Fruit fly (Drosophila melanogaster) whole organism, embryonic: ENCODE measurements around the gene AP-1sigma.

ENCODE experiments used
- Ada2b ChIP-seq: fragments of 200-800 bp; sonication (Bioruptor generic); IDR thresholded peaks from 2 replicates; pipeline ENCODE4 v1.3.6; 2022; ENCODE audit warnings: missing biosample characterization, missing genetic modification characterization
- Atf6 ChIP-seq: fragments of 200-800 bp; sonication (Bioruptor generic); IDR thresholded peaks from 2 replicates; pipeline ENCODE4 v1.3.6; 2022; ENCODE audit warnings: missing biosample characterization, missing genetic modification characterization
- B-H2 ChIP-seq: fragments of 200-800 bp; sonication (Bioruptor generic); optimal IDR thresholded peaks from 2 replicates; lab custom pipeline; 2018; ENCODE audit warnings: missing biosample characterization, mild to moderate bottlenecking, missing genetic modification characterization
- Bgb ChIP-seq: fragments of 200-800 bp; sonication (Bioruptor generic); IDR thresholded peaks from 2 replicates; pipeline ENCODE4 v1.3.6; 2022; ENCODE audit warnings: missing biosample characterization, missing genetic modification characterization; ENCODE audit not compliant: partially characterized antibody
- CG11093 ChIP-seq: fragments of 200-800 bp; sonication (Bioruptor generic); IDR thresholded peaks from 3 replicates; pipeline ENCODE4 v1.3.6; 2022; ENCODE audit warnings: missing biosample characterization, missing genetic modification characterization
- CG12104 ChIP-seq: fragments of 200-800 bp; sonication (Bioruptor generic); optimal IDR thresholded peaks from 3 replicates; lab custom pipeline; 2016; ENCODE audit warnings: missing biosample characterization, missing genetic modification characterization
- CG12155 ChIP-seq: fragments of 200-800 bp; sonication (Bioruptor generic); optimal IDR thresholded peaks from 3 replicates; lab custom pipeline; 2016; ENCODE audit warnings: missing biosample characterization, missing genetic modification characterization
- CG13123 ChIP-seq: fragments of 200-800 bp; sonication (Bioruptor generic); optimal IDR thresholded peaks from 2 replicates; lab custom pipeline; 2016; ENCODE audit warnings: missing biosample characterization, missing genetic modification characterization
- CG14441 ChIP-seq: fragments of 200-800 bp; sonication (Bioruptor generic); IDR thresholded peaks from 2 replicates; pipeline ENCODE4 v1.3.6; 2022; ENCODE audit warnings: missing biosample characterization, missing genetic modification characterization
- CG14965 ChIP-seq: fragments of 200-800 bp; sonication (Bioruptor generic); optimal IDR thresholded peaks from 2 replicates; lab custom pipeline; 2016; ENCODE audit warnings: missing biosample characterization, missing genetic modification characterization, borderline replicate concordance
- CG15011 ChIP-seq: fragments of 200-800 bp; sonication (Bioruptor generic); optimal IDR thresholded peaks from 3 replicates; lab custom pipeline; 2018; ENCODE audit warnings: missing biosample characterization, mild to moderate bottlenecking, missing genetic modification characterization
- CG15269 ChIP-seq: fragments of 200-800 bp; sonication (Bioruptor generic); optimal IDR thresholded peaks from 2 replicates; lab custom pipeline; 2018; ENCODE audit warnings: missing biosample characterization, mild to moderate bottlenecking, missing genetic modification characterization, moderate library complexity
- CG16779 ChIP-seq: fragments of 200-800 bp; sonication (Bioruptor generic); IDR thresholded peaks from 2 replicates; pipeline ENCODE4 v1.3.6; 2022; ENCODE audit warnings: missing biosample characterization, missing genetic modification characterization
- CG17829 ChIP-seq: fragments of 200-800 bp; optimal IDR thresholded peaks from 2 replicates; lab custom pipeline; 2019; ENCODE audit warnings: missing biosample characterization, mild to moderate bottlenecking, missing genetic modification characterization, moderate library complexity
- CG1792 ChIP-seq: fragments of 200-800 bp; sonication (Bioruptor generic); optimal IDR thresholded peaks from 2 replicates; lab custom pipeline; 2016; ENCODE audit warnings: missing biosample characterization, missing genetic modification characterization
- CG18599 ChIP-seq: fragments of 200-800 bp; sonication (Bioruptor generic); optimal IDR thresholded peaks from 3 replicates; lab custom pipeline; 2017; ENCODE audit warnings: missing biosample characterization, missing genetic modification characterization, mild to moderate bottlenecking, moderate library complexity, missing genetic modification reagents
- CG2116 ChIP-seq: fragments of 200-800 bp; sonication (Bioruptor generic); optimal IDR thresholded peaks from 3 replicates; lab custom pipeline; 2018; ENCODE audit warnings: missing biosample characterization, mild to moderate bottlenecking, missing genetic modification characterization
- CG32767 ChIP-seq: fragments of 200-800 bp; sonication (Bioruptor generic); IDR thresholded peaks from 2 replicates; pipeline ENCODE4 v1.3.6; 2022; ENCODE audit warnings: missing biosample characterization, missing genetic modification characterization
- CG33213 ChIP-seq: fragments of 200-800 bp; sonication (Bioruptor generic); optimal IDR thresholded peaks from 3 replicates; lab custom pipeline; 2016; ENCODE audit warnings: missing biosample characterization, missing genetic modification characterization
- CG6813 ChIP-seq: fragments of 200-800 bp; sonication (Bioruptor generic); optimal IDR thresholded peaks from 2 replicates; lab custom pipeline; 2017; ENCODE audit warnings: missing biosample characterization, missing genetic modification characterization, mild to moderate bottlenecking, moderate library complexity, missing genetic modification reagents
- CG7357 ChIP-seq: fragments of 200-800 bp; sonication (Bioruptor generic); IDR thresholded peaks from 3 replicates; pipeline ENCODE4 v1.3.6; 2022; ENCODE audit warnings: missing biosample characterization, missing genetic modification characterization
- CG7839 ChIP-seq: fragments of 200-800 bp; sonication (Bioruptor generic); optimal IDR thresholded peaks from 3 replicates; lab custom pipeline; 2018; ENCODE audit warnings: missing biosample characterization, mild to moderate bottlenecking, missing genetic modification characterization, moderate library complexity
- CG7928 ChIP-seq: fragments of 200-800 bp; sonication (Bioruptor generic); optimal IDR thresholded peaks from 2 replicates; lab custom pipeline; 2017; ENCODE audit warnings: missing biosample characterization, mild to moderate bottlenecking, missing genetic modification characterization
- E2f1 ChIP-seq: fragments of 200-800 bp; sonication (Bioruptor generic); IDR thresholded peaks from 2 replicates; pipeline ENCODE4 v1.3.6; 2022; ENCODE audit warnings: missing biosample characterization, missing genetic modification characterization
- Fer1 ChIP-seq: fragments of 200-800 bp; sonication (Bioruptor generic); optimal IDR thresholded peaks from 2 replicates; lab custom pipeline; 2017; ENCODE audit warnings: missing biosample characterization, mild to moderate bottlenecking, missing genetic modification characterization
- HLH4C ChIP-seq: fragments of 200-800 bp; sonication (Bioruptor generic); IDR thresholded peaks from 3 replicates; pipeline ENCODE4 v1.3.6; 2022; ENCODE audit warnings: missing biosample characterization, missing genetic modification characterization; ENCODE audit not compliant: partially characterized antibody
- Hr51 ChIP-seq, 2 experiments: fragments of 200-800 bp; sonication (Bioruptor generic); optimal IDR thresholded peaks; 2 replicates in 1 of 2; 3 replicates in 1 of 2; lab custom pipeline; 2016 to 2018; ENCODE audit warnings: missing biosample characterization in 2 of 2, missing genetic modification characterization in 2 of 2, mild to moderate bottlenecking in 1 of 2, moderate library complexity in 1 of 2
- Lim3 ChIP-seq: fragments of 200-800 bp; sonication (Bioruptor generic); IDR thresholded peaks from 2 replicates; pipeline ENCODE4 v1.3.6; 2022; ENCODE audit warnings: missing biosample characterization, missing genetic modification characterization
- MTF-1 ChIP-seq: fragments of 200-800 bp; sonication (Bioruptor generic); optimal IDR thresholded peaks from 2 replicates; lab custom pipeline; 2018; ENCODE audit warnings: missing biosample characterization, mild to moderate bottlenecking, missing genetic modification characterization, borderline replicate concordance
- Meics ChIP-seq: fragments of 200-800 bp; sonication (Bioruptor generic); optimal IDR thresholded peaks from 2 replicates; lab custom pipeline; 2017; ENCODE audit warnings: missing biosample characterization, mild to moderate bottlenecking, missing genetic modification characterization
- NC2β ChIP-seq: fragments of 200-800 bp; sonication (Bioruptor generic); optimal IDR thresholded peaks from 2 replicates; lab custom pipeline; 2016; ENCODE audit warnings: missing biosample characterization, missing genetic modification characterization
- Side ChIP-seq: fragments of 200-800 bp; sonication (Bioruptor generic); optimal IDR thresholded peaks from 2 replicates; lab custom pipeline; 2016; ENCODE audit warnings: missing biosample characterization, missing genetic modification characterization
- Sin3A ChIP-seq: fragments of >200 bp; optimal IDR thresholded peaks from 2 replicates; lab custom pipeline; 2018
- Sox100B ChIP-seq: fragments of 200-800 bp; sonication (Bioruptor generic); optimal IDR thresholded peaks from 3 replicates; lab custom pipeline; 2018; ENCODE audit warnings: missing biosample characterization, mild to moderate bottlenecking, missing genetic modification characterization
- croc ChIP-seq: fragments of 200-800 bp; sonication (Bioruptor generic); conservative IDR thresholded peaks from 3 replicates; pipeline ENCODE4 v1.3.6; 2022; ENCODE audit warnings: missing biosample characterization, missing genetic modification characterization
- dati ChIP-seq: fragments of 200-800 bp; sonication (Bioruptor generic); IDR thresholded peaks from 2 replicates; pipeline ENCODE4 v1.3.6; 2022; ENCODE audit warnings: missing biosample characterization, missing genetic modification characterization
- dmrt99B ChIP-seq: fragments of 200-800 bp; sonication (Bioruptor generic); optimal IDR thresholded peaks from 2 replicates; lab custom pipeline; 2018; ENCODE audit warnings: missing biosample characterization, mild to moderate bottlenecking, missing genetic modification characterization, moderate library complexity
- fd64A ChIP-seq: fragments of 200-800 bp; sonication (Bioruptor generic); optimal IDR thresholded peaks from 3 replicates; lab custom pipeline; 2018; ENCODE audit warnings: missing biosample characterization, mild to moderate bottlenecking, missing genetic modification characterization
- gcm ChIP-seq: fragments of 200-800 bp; sonication (Bioruptor generic); optimal IDR thresholded peaks from 2 replicates; lab custom pipeline; 2019; ENCODE audit warnings: missing biosample characterization, mild to moderate bottlenecking, missing genetic modification characterization, moderate library complexity
- grau ChIP-seq: fragments of 200-800 bp; optimal IDR thresholded peaks from 3 replicates; lab custom pipeline; 2019; ENCODE audit warnings: missing biosample characterization, mild to moderate bottlenecking, missing genetic modification characterization, moderate library complexity
- luna ChIP-seq: fragments of 200-800 bp; sonication (Bioruptor generic); optimal IDR thresholded peaks from 2 replicates; lab custom pipeline; 2016; ENCODE audit warnings: missing biosample characterization, missing genetic modification characterization
- maf-S ChIP-seq: fragments of 200-800 bp; sonication (Bioruptor generic); optimal IDR thresholded peaks from 2 replicates; lab custom pipeline; 2016; ENCODE audit warnings: missing biosample characterization, missing genetic modification characterization
- mam ChIP-seq: fragments of 200-800 bp; sonication (Bioruptor generic); optimal IDR thresholded peaks from 3 replicates; lab custom pipeline; 2016; ENCODE audit warnings: missing biosample characterization, missing genetic modification characterization
- nerfin-2 ChIP-seq: fragments of 200-800 bp; sonication (Bioruptor generic); IDR thresholded peaks from 2 replicates; pipeline ENCODE4 v1.3.6; 2022; ENCODE audit warnings: missing biosample characterization, missing genetic modification characterization; ENCODE audit not compliant: partially characterized antibody
- phol ChIP-seq: fragments of 200-800 bp; sonication (Bioruptor generic); optimal IDR thresholded peaks from 3 replicates; lab custom pipeline; 2018; ENCODE audit warnings: missing biosample characterization, mild to moderate bottlenecking, missing genetic modification characterization, moderate library complexity
- ro ChIP-seq: fragments of 200-800 bp; sonication (Bioruptor generic); IDR thresholded peaks from 2 replicates; pipeline ENCODE4 v1.3.6; 2022; ENCODE audit warnings: missing biosample characterization, missing genetic modification characterization
- salm ChIP-seq: fragments of 200-800 bp; sonication (Bioruptor generic); optimal IDR thresholded peaks from 2 replicates; lab custom pipeline; 2018; ENCODE audit warnings: missing biosample characterization, mild to moderate bottlenecking, missing genetic modification characterization
- sens-2 ChIP-seq: fragments of 200-800 bp; sonication (Bioruptor generic); IDR thresholded peaks from 2 replicates; pipeline ENCODE4 v1.3.6; 2022; ENCODE audit warnings: missing biosample characterization, missing genetic modification characterization
- tin ChIP-seq: fragments of 200-800 bp; sonication (Bioruptor generic); optimal IDR thresholded peaks from 3 replicates; lab custom pipeline; 2016; ENCODE audit warnings: missing biosample characterization, missing genetic modification characterization
- tio ChIP-seq: fragments of 200-800 bp; sonication (Bioruptor generic); optimal IDR thresholded peaks from 2 replicates; lab custom pipeline; 2017; ENCODE audit warnings: missing biosample characterization, missing genetic modification characterization, inconsistent platforms
- trh ChIP-seq: fragments of 200-800 bp; sonication (Bioruptor generic); optimal IDR thresholded peaks from 2 replicates; lab custom pipeline; 2016; ENCODE audit warnings: missing biosample characterization, missing genetic modification characterization
- twi ChIP-seq: fragments of 200-800 bp; optimal IDR thresholded peaks from 2 replicates; lab custom pipeline; 2019; ENCODE audit warnings: missing biosample characterization, mild to moderate bottlenecking, missing genetic modification characterization, moderate library complexity

Gene AP-1sigma

DNA sequence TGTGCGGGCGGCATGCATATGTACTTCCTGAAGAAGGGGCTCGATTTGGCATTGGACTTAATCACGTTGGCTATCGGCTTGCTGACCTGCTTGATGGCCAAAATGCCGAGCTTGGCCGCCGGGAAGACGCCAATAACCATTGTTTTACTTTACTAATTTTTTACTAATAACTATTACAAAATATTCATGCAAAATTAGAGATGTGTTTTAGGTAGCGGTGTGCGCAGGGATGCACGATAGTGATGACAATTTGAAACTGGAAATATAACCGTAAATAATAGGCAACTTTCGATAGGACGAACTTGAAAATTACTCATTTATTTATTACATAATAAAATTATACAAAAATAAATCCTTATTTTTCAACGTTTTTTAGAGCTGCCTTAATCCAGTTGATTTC is 31.0 kb upstream of the AP-1sigma start, which contains the start of gene CG13601 (continued):
- peak; percentile 33 for TF ChIP-seq CG15269 (tag; lab: Kevin White, UChicago)
- peak; percentile 40; the same call in 1 of the 2 replicates for TF ChIP-seq nerfin-2
- TF ChIP-seq CG15011 (GFP tag; lab: Kevin White, UChicago): no peak
- TF ChIP-seq salm (tag; lab: Kevin White, UChicago): no peak
- TF ChIP-seq Lim3 (GFP tag; lab: Robert Waterston, UW): no peak
- TF ChIP-seq grau: peak; percentile 71
- TF ChIP-seq CG14965 (GFP tag; lab: Kevin White, UChicago): no peak
- no peak for TF ChIP-seq CG6813
- no peak for TF ChIP-seq CG1792 (GFP tag; lab: Kevin White, UChicago)
- no peak for TF ChIP-seq E2f1 (GFP tag; lab: Robert Waterston, UW)
- TF ChIP-seq croc (GFP tag; lab: Robert Waterston, UW): no peak
- no peak for TF ChIP-seq Sox100B (GFP tag; lab: Kevin White, UChicago)
- TF ChIP-seq Sin3A (lab: Kevin White, UChicago): no peak
- TF ChIP-seq CG12155 (GFP tag; lab: Kevin White, UChicago): peak; percentile 25
- TF ChIP-seq CG7357 (GFP tag; lab: Robert Waterston, UW): no peak
- TF ChIP-seq CG13123 (GFP tag; lab: Kevin White, UChicago): no peak
- TF ChIP-seq CG33213 (GFP tag; lab: Kevin White, UChicago): no peak
- peak; percentile 59; the same call in 2 of the 3 replicates for TF ChIP-seq HLH4C (GFP tag; lab: Robert Waterston, UW)
- TF ChIP-seq ro (GFP tag; lab: Robert Waterston, UW): no peak
- no peak for TF ChIP-seq twi (tag; lab: Kevin White, UChicago)
- TF ChIP-seq gcm (GFP tag; lab: Kevin White, UChicago): peak; percentile 4
- no peak for TF ChIP-seq trh (GFP tag; lab: Kevin White, UChicago)
- no peak for TF ChIP-seq Fer1
- no peak for TF ChIP-seq CG16779
- no peak for TF ChIP-seq Side (GFP tag; lab: Kevin White, UChicago)
- no peak for TF ChIP-seq Hr51 (GFP tag; optimal IDR thresholded peaks at IDR 0.05; lab: Kevin White, UChicago)
- TF ChIP-seq CG14441: no peak
- TF ChIP-seq Atf6: no peak
- peak; percentile 40 for TF ChIP-seq CG17829 (tag; lab: Kevin White, UChicago)
- no peak for TF ChIP-seq CG32767 (GFP tag; lab: Robert Waterston, UW)
- TF ChIP-seq fd64A (GFP tag; lab: Kevin White, UChicago): no peak
- no peak for TF ChIP-seq dati (GFP tag; lab: Robert Waterston, UW)
- TF ChIP-seq CG18599 (GFP tag; lab: Kevin White, UChicago): no peak
- TF ChIP-seq CG7928 (GFP tag; lab: Kevin White, UChicago): peak; percentile 54
- TF ChIP-seq mam (GFP tag; lab: Kevin White, UChicago): peak; percentile 29
- no peak for TF ChIP-seq B-H2
- TF ChIP-seq tin (GFP tag; lab: Kevin White, UChicago): no peak
- no peak for TF ChIP-seq maf-S
- TF ChIP-seq NC2β (GFP tag; lab: Kevin White, UChicago): no peak
- TF ChIP-seq CG12104 (GFP tag; lab: Kevin White, UChicago): no peak
- peak; percentile 13 for TF ChIP-seq CG7839 (tag; lab: Kevin White, UChicago)
- no peak for TF ChIP-seq dmrt99B (tag; lab: Kevin White, UChicago)
- no peak for TF ChIP-seq tio (GFP tag; lab: Kevin White, UChicago)
- no peak for TF ChIP-seq MTF-1 (GFP tag; lab: Kevin White, UChicago)
- TF ChIP-seq sens-2: no peak
- TF ChIP-seq luna (GFP tag; lab: Kevin White, UChicago): no peak
- TF ChIP-seq Meics (GFP tag; lab: Kevin White, UChicago): peak; percentile 11
- no peak for TF ChIP-seq CG11093 (GFP tag; lab: Robert Waterston, UW)
- TF ChIP-seq Ada2b (GFP tag; lab: Robert Waterston, UW): no peak
- TF ChIP-seq Bgb (GFP tag; lab: Robert Waterston, UW): peak; percentile 79
- peak; percentile 27 for TF ChIP-seq phol (tag; lab: Kevin White, UChicago)
- TF ChIP-seq CG2116: peak; percentile 25
